Worm (Caenorhabditis elegans): ENCODE measurements around the gene syx-18.

- no peak for TF ChIP-seq lin-15B (tag; optimal IDR thresholded peaks at IDR 0.05)
- no peak for TF ChIP-seq daf-12 (tag; optimal IDR thresholded peaks at IDR 0.05)
- no peak for TF ChIP-seq dmd-6 (GFP tag; IDR thresholded peaks at IDR 0.05)
- no peak for TF ChIP-seq ceh-20 (GFP tag; IDR thresholded peaks at IDR 0.05)
- no peak for TF ChIP-seq ztf-11 (tag; optimal IDR thresholded peaks at IDR 0.05)
Observed at ce11 chrV:6673967-6674366, 18.7 kb upstream of the syx-18 start, which contains the start of gene cest-31.
